Worm (Caenorhabditis elegans) whole organism, dauer: ENCODE measurements around the gene ZK742.3.

Experiments
- unc-62 ChIP-seq: sonication (generic microtip); optimal IDR thresholded peaks from 2 replicates; lab custom pipeline; 2017; ENCODE audit warnings: missing biosample characterization, missing genetic modification reagents, missing genetic modification characterization

The ZK742.3 gene

ce11 chrV:7785885-7786284 lies 23.8 kb downstream of the ZK742.3 start:
- TF ChIP-seq unc-62 (GFP tag; lab: Kevin White, UChicago), result no peak

ce11 chrV:7785117-7785516 lies 24.6 kb downstream of the ZK742.3 start, which contains the start of gene C26F1.1:
Gene C26F1.1 (plus strand): TSS chrV:7785417.
- TF ChIP-seq unc-62 (GFP tag; lab: Kevin White, UChicago), result no peak

- TF ChIP-seq unc-62 (GFP tag; lab: Kevin White, UChicago), result no peak
Observed at ce11 chrV:7781511-7781910, 28.2 kb downstream of the ZK742.3 start, which contains the start of gene cyp-32A1. Gene cyp-32A1 (plus strand): TSS chrV:7781811.

- TF ChIP-seq unc-62 (GFP tag; lab: Kevin White, UChicago), result no peak
Observed at ce11 chrV:7778999-7779398, 30.7 kb downstream of the ZK742.3 start.

- no peak for TF ChIP-seq unc-62 (GFP tag; lab: Kevin White, UChicago)
Observed at ce11 chrV:7777098-7777497, 32.6 kb downstream of the ZK742.3 start, which contains the start of gene C26F1.3. Gene C26F1.3 (plus strand): TSS chrV:7777300.

ce11 chrV:7776029-7776628 lies 33.6 kb downstream of the ZK742.3 start, which contains the start of the genes rpl-39 and rps-30:
Gene rpl-39 (minus strand): TSS chrV:7776079.
Gene rps-30 (plus strand): TSS chrV:7776578.
- no peak for TF ChIP-seq unc-62 (GFP tag; lab: Kevin White, UChicago)

ce11 chrV:7775226-7775625 lies 34.5 kb downstream of the ZK742.3 start:
- TF ChIP-seq unc-62 (GFP tag; lab: Kevin White, UChicago), result no peak

- no peak for TF ChIP-seq unc-62 (GFP tag; lab: Kevin White, UChicago)
Observed at ce11 chrV:7774143-7774595, 35.5 kb downstream of the ZK742.3 start, which contains the start of gene grl-10. Gene grl-10 (plus strand): TSS chrV:7774545.

- no peak for TF ChIP-seq unc-62 (GFP tag; lab: Kevin White, UChicago)
Observed at ce11 chrV:7773647-7774046, 36.1 kb downstream of the ZK742.3 start.

ce11 chrV:7770961-7771360 lies 38.8 kb downstream of the ZK742.3 start, which contains the start of gene frpr-3:
Gene frpr-3 (plus strand): TSS chrV:7771261.
- TF ChIP-seq unc-62 (GFP tag; lab: Kevin White, UChicago), result no peak

ce11 chrV:7761906-7762305 lies 47.8 kb downstream of the ZK742.3 start:
- TF ChIP-seq unc-62 (GFP tag; lab: Kevin White, UChicago), result no peak

ce11 chrV:7760174-7760573 lies 49.5 kb downstream of the ZK742.3 start, which contains the start of gene hint-3:
Gene hint-3 (plus strand): TSS chrV:7760474.
- TF ChIP-seq unc-62 (GFP tag; lab: Kevin White, UChicago), result no peak

- TF ChIP-seq unc-62 (GFP tag; lab: Kevin White, UChicago), result no peak
Observed at ce11 chrV:7759270-7759669, 50.4 kb downstream of the ZK742.3 start.
